Fruit fly (Drosophila melanogaster) whole organism, pupa: ENCODE measurements around the gene Nnp-1.

Experiments used
- CG12605 ChIP-seq: fragments of 200-800 bp; sonication (Bioruptor generic); IDR thresholded peaks from 2 replicates; pipeline ENCODE4 v1.3.6; 2022; ENCODE audit warnings: missing biosample characterization, missing genetic modification characterization
- CG13204 ChIP-seq: fragments of 200-800 bp; sonication (Bioruptor generic); optimal IDR thresholded peaks from 2 replicates; lab custom pipeline; 2018; ENCODE audit warnings: missing biosample characterization, mild to moderate bottlenecking, missing genetic modification characterization, moderate library complexity
- CG14655 ChIP-seq: fragments of 200-800 bp; sonication (Bioruptor generic); optimal IDR thresholded peaks from 3 replicates; lab custom pipeline; 2017; ENCODE audit warnings: mild to moderate bottlenecking, missing biosample characterization, missing genetic modification reagents, missing genetic modification characterization
- CG17806 ChIP-seq: fragments of 200-800 bp; sonication (Bioruptor generic); optimal IDR thresholded peaks from 2 replicates; lab custom pipeline; 2018; ENCODE audit warnings: missing biosample characterization, mild to moderate bottlenecking, missing genetic modification characterization, moderate library complexity
- CG32121 ChIP-seq: fragments of 200-800 bp; sonication (Bioruptor generic); IDR thresholded peaks from 2 replicates; pipeline ENCODE4 v1.3.6; 2022; ENCODE audit warnings: missing biosample characterization, missing genetic modification characterization
- CG34367 ChIP-seq: fragments of 200-800 bp; sonication (Bioruptor generic); optimal IDR thresholded peaks from 2 replicates; lab custom pipeline; 2018; ENCODE audit warnings: missing biosample characterization, mild to moderate bottlenecking, missing genetic modification characterization
- CG4496 ChIP-seq: fragments of 200-800 bp; sonication (Bioruptor generic); IDR thresholded peaks from 3 replicates; pipeline ENCODE4 v1.3.6; 2022; ENCODE audit warnings: missing biosample characterization, missing genetic modification characterization
- CG8301 ChIP-seq: fragments of 200-800 bp; sonication (Bioruptor generic); optimal IDR thresholded peaks from 2 replicates; lab custom pipeline; 2018; ENCODE audit warnings: missing biosample characterization, mild to moderate bottlenecking, missing genetic modification characterization
- Pif1A ChIP-seq: fragments of 200-800 bp; sonication (Bioruptor generic); optimal IDR thresholded peaks from 3 replicates; lab custom pipeline; 2016; ENCODE audit warnings: missing biosample characterization, missing genetic modification characterization
- Pif1B ChIP-seq: fragments of 200-800 bp; sonication (Bioruptor generic); optimal IDR thresholded peaks from 3 replicates; lab custom pipeline; 2016; ENCODE audit warnings: missing biosample characterization, missing genetic modification characterization
- Snoo ChIP-seq: fragments of 200-800 bp; sonication (Bioruptor generic); optimal IDR thresholded peaks from 3 replicates; lab custom pipeline; 2017; ENCODE audit warnings: missing biosample characterization, mild to moderate bottlenecking, missing genetic modification characterization, inconsistent platforms
- fd96Ca ChIP-seq: fragments of 200-800 bp; sonication (Bioruptor generic); IDR thresholded peaks from 3 replicates; pipeline ENCODE4 v1.3.6; 2022; ENCODE audit warnings: missing biosample characterization, missing genetic modification characterization
- rn ChIP-seq: fragments of 200-800 bp; sonication (Bioruptor generic); IDR thresholded peaks from 2 replicates; pipeline ENCODE4 v1.3.6; 2022; ENCODE audit warnings: missing biosample characterization, missing genetic modification characterization

dm6 chr2L:13370762-13371161, 4.8 kb upstream of the Nnp-1 start, which contains the start of gene ND-B22:
- TF ChIP-seq Snoo (tag; lab: Kevin White, UChicago) (peak; percentile 38), CG32121 (GFP tag; lab: Robert Waterston, UW) (no peak), CG12605 (GFP tag; lab: Robert Waterston, UW) (no peak), rn (GFP tag; lab: Robert Waterston, UW) (no peak), CG34367 (tag; lab: Kevin White, UChicago) (no peak), Pif1A (GFP tag; lab: Kevin White, UChicago) (no peak), CG14655 (GFP tag; lab: Kevin White, UChicago) (no peak), fd96Ca (GFP tag; lab: Robert Waterston, UW) (no peak), Pif1B (GFP tag; lab: Kevin White, UChicago) (no peak), CG8301 (tag; lab: Kevin White, UChicago) (no peak), CG4496 (GFP tag; lab: Robert Waterston, UW) (no peak), CG13204 (GFP tag; lab: Kevin White, UChicago) (no peak), CG17806 (no peak)
